Fruit fly (Drosophila melanogaster) whole organism, prepupa: ENCODE data around the gene CG12017.

Source experiments
- Blimp-1 ChIP-seq: fragments of 200-800 bp; sonication (Bioruptor generic); optimal IDR thresholded peaks from 3 replicates; lab custom pipeline; 2017; ENCODE audit warnings: missing biosample characterization, missing genetic modification characterization, mild to moderate bottlenecking, moderate library complexity, missing genetic modification reagents
- CG10631 ChIP-seq: fragments of 200-800 bp; sonication (Bioruptor generic); optimal IDR thresholded peaks from 2 replicates; lab custom pipeline; 2016; ENCODE audit warnings: missing biosample characterization, missing genetic modification characterization
- CG10669 ChIP-seq: fragments of 200-800 bp; sonication (Bioruptor generic); optimal IDR thresholded peaks from 3 replicates; lab custom pipeline; 2018; ENCODE audit warnings: missing biosample characterization, mild to moderate bottlenecking, missing genetic modification characterization, moderate library complexity
- CG11294 ChIP-seq: fragments of 200-800 bp; sonication (Bioruptor generic); IDR thresholded peaks from 2 replicates; pipeline ENCODE4 v1.3.6; 2022; ENCODE audit warnings: missing biosample characterization, missing genetic modification characterization
- CG15336 ChIP-seq: fragments of 200-800 bp; sonication (Bioruptor generic); IDR thresholded peaks from 2 replicates; pipeline ENCODE4 v1.3.6; 2022; ENCODE audit warnings: missing biosample characterization, missing genetic modification characterization
- CG3032 ChIP-seq: fragments of 200-800 bp; optimal IDR thresholded peaks from 2 replicates; lab custom pipeline; 2019; ENCODE audit warnings: missing biosample characterization, mild to moderate bottlenecking, missing genetic modification characterization, moderate library complexity
- CG31627 ChIP-seq: fragments of 200-800 bp; sonication (Bioruptor generic); optimal IDR thresholded peaks from 3 replicates; lab custom pipeline; 2016; ENCODE audit warnings: missing biosample characterization, missing genetic modification characterization
- CG34406 ChIP-seq: fragments of 200-800 bp; sonication (Bioruptor generic); optimal IDR thresholded peaks from 3 replicates; lab custom pipeline; 2016; ENCODE audit warnings: missing biosample characterization, missing genetic modification characterization
- CG3919 ChIP-seq: fragments of 200-800 bp; sonication (Bioruptor generic); optimal IDR thresholded peaks from 3 replicates; lab custom pipeline; 2016; ENCODE audit warnings: missing biosample characterization, missing genetic modification characterization
- CG4318 ChIP-seq: fragments of 200-800 bp; sonication (Bioruptor generic); optimal IDR thresholded peaks from 3 replicates; lab custom pipeline; 2017; ENCODE audit warnings: missing biosample characterization, mild to moderate bottlenecking, missing genetic modification characterization
- CG6276 ChIP-seq: fragments of 200-800 bp; sonication (Bioruptor generic); optimal IDR thresholded peaks from 2 replicates; lab custom pipeline; 2017; ENCODE audit warnings: missing biosample characterization, mild to moderate bottlenecking, missing genetic modification characterization
- CG6792 ChIP-seq: fragments of 200-800 bp; sonication (Bioruptor generic); optimal IDR thresholded peaks from 3 replicates; lab custom pipeline; 2016; ENCODE audit warnings: missing biosample characterization, missing genetic modification characterization
- CG6854 ChIP-seq: fragments of 200-800 bp; sonication (Bioruptor generic); optimal IDR thresholded peaks from 2 replicates; lab custom pipeline; 2017; ENCODE audit warnings: missing biosample characterization, mild to moderate bottlenecking, missing genetic modification characterization
- CG7368 ChIP-seq: fragments of 200-800 bp; sonication (Bioruptor generic); optimal IDR thresholded peaks from 3 replicates; lab custom pipeline; 2016; ENCODE audit warnings: missing biosample characterization, missing genetic modification characterization
- CG8119 ChIP-seq: fragments of 200-800 bp; sonication (Bioruptor generic); IDR thresholded peaks from 3 replicates; pipeline ENCODE4 v1.3.6; 2022; ENCODE audit warnings: missing biosample characterization, missing genetic modification characterization
- CG8319 ChIP-seq: fragments of 200-800 bp; sonication (Bioruptor generic); optimal IDR thresholded peaks from 3 replicates; lab custom pipeline; 2016; ENCODE audit warnings: missing biosample characterization, missing genetic modification characterization
- CG8632 ChIP-seq: fragments of 200-800 bp; sonication (Bioruptor generic); optimal IDR thresholded peaks from 3 replicates; lab custom pipeline; 2016; ENCODE audit warnings: missing biosample characterization, missing genetic modification characterization
- CG9139 ChIP-seq: fragments of 200-800 bp; sonication (Bioruptor generic); optimal IDR thresholded peaks from 3 replicates; lab custom pipeline; 2017; ENCODE audit warnings: missing biosample characterization, mild to moderate bottlenecking, missing genetic modification characterization
- Eip75B ChIP-seq: fragments of 200-800 bp; sonication (Bioruptor generic); optimal IDR thresholded peaks from 3 replicates; lab custom pipeline; 2016; ENCODE audit warnings: missing biosample characterization, missing genetic modification characterization
- Eip78C ChIP-seq: fragments of 200-800 bp; sonication (Bioruptor generic); peaks from one replicate; lab custom pipeline; 2016; ENCODE audit warnings: missing biosample characterization, missing genetic modification characterization
- Ets21C ChIP-seq: fragments of 200-800 bp; sonication (Bioruptor generic); optimal IDR thresholded peaks from 3 replicates; lab custom pipeline; 2016; ENCODE audit warnings: missing biosample characterization, missing genetic modification characterization
- Ets96B ChIP-seq: fragments of 200-800 bp; optimal IDR thresholded peaks from 2 replicates; lab custom pipeline; 2019; ENCODE audit warnings: missing biosample characterization, mild to moderate bottlenecking, missing genetic modification characterization, moderate library complexity
- Gug ChIP-seq: fragments of 200-800 bp; sonication (Bioruptor generic); IDR thresholded peaks from 2 replicates; pipeline ENCODE4 v1.3.6; 2022; ENCODE audit warnings: missing biosample characterization, missing genetic modification characterization
- Hr38 ChIP-seq: sonication (Bioruptor generic); optimal IDR thresholded peaks from 2 replicates; lab custom pipeline; 2016; ENCODE audit warnings: missing biosample characterization, missing genetic modification characterization
- Hr39 ChIP-seq: fragments of 200-800 bp; sonication (Bioruptor generic); optimal IDR thresholded peaks from 2 replicates; lab custom pipeline; 2016; ENCODE audit warnings: missing biosample characterization, missing genetic modification characterization
- Hr4 ChIP-seq: fragments of 200-800 bp; sonication (Bioruptor generic); optimal IDR thresholded peaks from 3 replicates; lab custom pipeline; 2016; ENCODE audit warnings: missing biosample characterization, missing genetic modification characterization
- Sox14 ChIP-seq: fragments of 200-800 bp; sonication (Bioruptor generic); optimal IDR thresholded peaks from 3 replicates; lab custom pipeline; 2016; ENCODE audit warnings: missing biosample characterization, missing genetic modification characterization
- Sox15 ChIP-seq: fragments of 200-800 bp; sonication (Bioruptor generic); optimal IDR thresholded peaks from 3 replicates; lab custom pipeline; 2016; ENCODE audit warnings: missing biosample characterization, missing genetic modification characterization
- achi ChIP-seq: fragments of 200-800 bp; sonication (Bioruptor generic); optimal IDR thresholded peaks from 3 replicates; lab custom pipeline; 2016; ENCODE audit warnings: missing biosample characterization, missing genetic modification characterization
- acj6 ChIP-seq: fragments of 200-800 bp; sonication (Bioruptor generic); optimal IDR thresholded peaks from 3 replicates; lab custom pipeline; 2016; ENCODE audit warnings: missing biosample characterization, missing genetic modification characterization
- cyc ChIP-seq: fragments of 200-800 bp; sonication (Bioruptor generic); optimal IDR thresholded peaks from 3 replicates; lab custom pipeline; 2016; ENCODE audit warnings: missing biosample characterization, missing genetic modification characterization
- dac ChIP-seq: fragments of 200-800 bp; sonication (Bioruptor generic); optimal IDR thresholded peaks from 2 replicates; lab custom pipeline; 2017; ENCODE audit warnings: missing biosample characterization, mild to moderate bottlenecking, missing genetic modification characterization
- dsx ChIP-seq: fragments of 200-800 bp; optimal IDR thresholded peaks from 3 replicates; lab custom pipeline; 2019; ENCODE audit warnings: missing biosample characterization, mild to moderate bottlenecking, missing genetic modification characterization, moderate library complexity; ENCODE audit not compliant: poor library complexity, severe bottlenecking
- eg ChIP-seq: fragments of 200-800 bp; sonication (Bioruptor generic); IDR thresholded peaks from 3 replicates; pipeline ENCODE4 v1.3.6; 2022; ENCODE audit warnings: missing biosample characterization, missing genetic modification characterization
- esn ChIP-seq: fragments of 200-800 bp; sonication (Bioruptor generic); optimal IDR thresholded peaks from 2 replicates; lab custom pipeline; 2016; ENCODE audit warnings: missing biosample characterization, mild to moderate bottlenecking, missing genetic modification characterization, moderate library complexity
- fd59A ChIP-seq: fragments of 200-800 bp; sonication (Bioruptor generic); optimal IDR thresholded peaks from 2 replicates; lab custom pipeline; 2017; ENCODE audit warnings: missing biosample characterization, mild to moderate bottlenecking, missing genetic modification characterization, missing genetic modification reagents
- fd85E ChIP-seq: fragments of 200-800 bp; sonication (Bioruptor generic); optimal IDR thresholded peaks from 3 replicates; lab custom pipeline; 2016; ENCODE audit warnings: missing biosample characterization, missing genetic modification characterization
- lz ChIP-seq: fragments of 200-800 bp; sonication (Bioruptor generic); optimal IDR thresholded peaks from 3 replicates; lab custom pipeline; 2016; ENCODE audit warnings: missing biosample characterization, missing genetic modification characterization
- pdm3 ChIP-seq: fragments of 200-800 bp; sonication (Bioruptor generic); optimal IDR thresholded peaks from 3 replicates; lab custom pipeline; 2016; ENCODE audit warnings: missing biosample characterization, missing genetic modification characterization
- spab ChIP-seq: fragments of 200-800 bp; sonication (Bioruptor generic); optimal IDR thresholded peaks from 2 replicates; lab custom pipeline; 2017; ENCODE audit warnings: missing biosample characterization, mild to moderate bottlenecking, missing genetic modification characterization, missing genetic modification reagents
- ss ChIP-seq, 2 experiments: fragments of 200-800 bp; sonication (Bioruptor generic); optimal IDR thresholded peaks; 2 replicates in 1 of 2; 3 replicates in 1 of 2; lab custom pipeline; 2017 to 2018; ENCODE audit warnings: mild to moderate bottlenecking in 2 of 2, missing biosample characterization in 2 of 2, missing genetic modification characterization in 2 of 2, moderate library complexity in 1 of 2
- svp ChIP-seq: fragments of 200-800 bp; sonication (Bioruptor generic); peaks from one replicate; lab custom pipeline; 2016; ENCODE audit warnings: missing biosample characterization, missing genetic modification characterization
- topi ChIP-seq: fragments of 200-800 bp; sonication (Bioruptor generic); optimal IDR thresholded peaks from 3 replicates; lab custom pipeline; 2016; ENCODE audit warnings: missing biosample characterization, missing genetic modification characterization
- vri ChIP-seq: fragments of 200-800 bp; sonication (Bioruptor generic); optimal IDR thresholded peaks from 3 replicates; lab custom pipeline; 2016; ENCODE audit warnings: missing biosample characterization, mild to moderate bottlenecking, missing genetic modification characterization

The CG12017 gene

dm6 chr3L:3303087-3303526 is 23.1 kb downstream of the CG12017 start, which contains the start of gene CG14968 (continued):
- TF ChIP-seq CG11294 (GFP tag; lab: Robert Waterston, UW) (peak; percentile 94), CG31627 (GFP tag; lab: Kevin White, UChicago) (peak; percentile 89), Hr39 (GFP tag; lab: Kevin White, UChicago) (peak; percentile 84), topi (GFP tag; lab: Kevin White, UChicago) (peak; percentile 97), CG8632 (GFP tag; lab: Kevin White, UChicago) (peak; percentile 96), Hr38 (GFP tag; lab: Kevin White, UChicago) (no peak), CG7368 (GFP tag; lab: Kevin White, UChicago) (peak; percentile 91), dac (peak; percentile 83), CG9139 (GFP tag; lab: Kevin White, UChicago) (peak; percentile 77), vri (GFP tag; lab: Kevin White, UChicago) (peak; percentile 92), CG34406 (GFP tag; lab: Kevin White, UChicago) (peak; percentile 97), Gug (peak; percentile 95), Ets96B (tag; lab: Kevin White, UChicago) (peak; percentile 94), lz (GFP tag; lab: Kevin White, UChicago) (peak; percentile 93), Ets21C (GFP tag; lab: Kevin White, UChicago) (peak; percentile 83), CG10631 (peak; percentile 89), Sox14 (GFP tag; lab: Kevin White, UChicago) (peak; percentile 87), CG4318 (GFP tag; lab: Kevin White, UChicago) (peak; percentile 89), fd59A (GFP tag; lab: Kevin White, UChicago) (peak; percentile 80), CG6792 (peak; percentile 92), CG3032 (tag; lab: Kevin White, UChicago) (peak; percentile 88), eg (GFP tag; lab: Robert Waterston, UW) (peak; percentile 97), CG8119 (GFP tag; lab: Robert Waterston, UW) (peak; percentile 97)
- TF ChIP-seq, all 60 proteins: peak for 59

- TF ChIP-seq fd59A (GFP tag; lab: Kevin White, UChicago) (peak; percentile 27), svp (GFP tag; lab: Kevin White, UChicago) (peak; percentile 65), Hr4 (GFP tag; lab: Kevin White, UChicago) (peak; percentile 31), esn (peak; percentile 25), CG6792 (no peak), achi (GFP tag; lab: Kevin White, UChicago) (no peak), ss (GFP tag; optimal IDR thresholded peaks at IDR 0.05; lab: Kevin White, UChicago) (peak; percentile 57 to 58), cyc (GFP tag; lab: Kevin White, UChicago) (peak; percentile 31), CG6276 (GFP tag; lab: Kevin White, UChicago) (peak; percentile 38), CG4318 (GFP tag; lab: Kevin White, UChicago) (no peak), dac (no peak), dsx (no peak), CG10669 (peak; percentile 64), lz (GFP tag; lab: Kevin White, UChicago) (peak; percentile 39), CG3919 (GFP tag; lab: Kevin White, UChicago) (no peak), CG8119 (GFP tag; lab: Robert Waterston, UW) (peak; percentile 43; the same call in 1 of the 3 replicates), Sox14 (GFP tag; lab: Kevin White, UChicago) (peak; percentile 48), CG11294 (GFP tag; lab: Robert Waterston, UW) (no peak), Hr39 (GFP tag; lab: Kevin White, UChicago) (peak; percentile 45), CG8319 (GFP tag; lab: Kevin White, UChicago) (no peak), Hr38 (GFP tag; lab: Kevin White, UChicago) (no peak), Ets96B (tag; lab: Kevin White, UChicago) (peak; percentile 49), Eip75B (GFP tag; lab: Kevin White, UChicago) (peak; percentile 35), CG9139 (GFP tag; lab: Kevin White, UChicago) (no peak), CG31627 (GFP tag; lab: Kevin White, UChicago) (peak; percentile 38), pdm3 (GFP tag; lab: Kevin White, UChicago) (peak; percentile 21), spab (GFP tag; lab: Kevin White, UChicago) (peak; percentile 48), CG10631 (no peak), Eip78C (GFP tag; lab: Kevin White, UChicago) (peak; percentile 69), CG15336 (GFP tag; lab: Robert Waterston, UW) (0 out of 2 replicates have a peak, but pooled peaks have one; percentile 18), Sox15 (GFP tag; lab: Kevin White, UChicago) (no peak), fd85E (GFP tag; lab: Kevin White, UChicago) (no peak), Ets21C (GFP tag; lab: Kevin White, UChicago) (peak; percentile 6), CG6854 (peak; percentile 52), CG3032 (tag; lab: Kevin White, UChicago) (peak; percentile 32), Blimp-1 (GFP tag; lab: Kevin White, UChicago) (no peak), acj6 (GFP tag; lab: Kevin White, UChicago) (peak; percentile 54), CG7368 (GFP tag; lab: Kevin White, UChicago) (peak; percentile 15)
Observed at dm6 chr3L:3303534-3304459, 23.8 kb downstream of the CG12017 start, which contains the start of gene ZnT63C. Gene ZnT63C, plus strand, starts transcription at chr3L:3303708.
